Fruit fly (Drosophila melanogaster) whole organism, embryonic: ENCODE data around the gene dlg1.

Experiments
- Antp ChIP-seq: fragments of 200-800 bp; sonication (Bioruptor generic); optimal IDR thresholded peaks from 3 replicates; lab custom pipeline; 2016; ENCODE audit warnings: missing biosample characterization, missing genetic modification characterization
- Atf6 ChIP-seq: fragments of 200-800 bp; sonication (Bioruptor generic); IDR thresholded peaks from 2 replicates; pipeline ENCODE4 v1.3.6; 2022; ENCODE audit warnings: missing biosample characterization, missing genetic modification characterization
- Blimp-1 ChIP-seq: fragments of 200-800 bp; sonication (Bioruptor generic); optimal IDR thresholded peaks from 3 replicates; lab custom pipeline; 2018; ENCODE audit warnings: missing biosample characterization, missing genetic modification characterization, mild to moderate bottlenecking, moderate library complexity, missing genetic modification reagents
- CG1024 ChIP-seq: fragments of 200-800 bp; sonication (Bioruptor generic); IDR thresholded peaks from 2 replicates; pipeline ENCODE4 v1.3.6; 2022; ENCODE audit warnings: missing biosample characterization, missing genetic modification characterization
- CG10366 ChIP-seq: fragments of 200-800 bp; sonication (Bioruptor generic); IDR thresholded peaks from 2 replicates; pipeline ENCODE4 v1.3.6; 2022; ENCODE audit warnings: missing biosample characterization, missing genetic modification characterization
- CG11723 ChIP-seq: fragments of 200-800 bp; sonication (Bioruptor generic); optimal IDR thresholded peaks from 2 replicates; lab custom pipeline; 2017; ENCODE audit warnings: missing biosample characterization, mild to moderate bottlenecking, missing genetic modification characterization
- CG12155 ChIP-seq: fragments of 200-800 bp; sonication (Bioruptor generic); optimal IDR thresholded peaks from 3 replicates; lab custom pipeline; 2016; ENCODE audit warnings: missing biosample characterization, missing genetic modification characterization
- CG1603 ChIP-seq: fragments of 200-800 bp; sonication (Bioruptor generic); optimal IDR thresholded peaks from 2 replicates; lab custom pipeline; 2019; ENCODE audit warnings: missing biosample characterization, mild to moderate bottlenecking, missing genetic modification characterization, moderate library complexity
- CG18476 ChIP-seq: fragments of 200-800 bp; sonication (Bioruptor generic); optimal IDR thresholded peaks from 2 replicates; lab custom pipeline; 2016; ENCODE audit warnings: missing biosample characterization, mild to moderate bottlenecking, missing genetic modification characterization
- CG2889 ChIP-seq: fragments of 200-800 bp; sonication (Bioruptor generic); IDR thresholded peaks from 3 replicates; pipeline ENCODE4 v1.3.6; 2022; ENCODE audit warnings: missing biosample characterization, missing genetic modification characterization
- CG31224 ChIP-seq: fragments of 200-800 bp; sonication (Bioruptor generic); IDR thresholded peaks from 2 replicates; pipeline ENCODE4 v1.3.6; 2022; ENCODE audit warnings: missing biosample characterization, missing genetic modification characterization
- CG3281 ChIP-seq: fragments of 200-800 bp; sonication (Bioruptor generic); optimal IDR thresholded peaks from 3 replicates; lab custom pipeline; 2017; ENCODE audit warnings: missing biosample characterization, mild to moderate bottlenecking, missing genetic modification characterization
- CG3847 ChIP-seq: fragments of 200-800 bp; sonication (Bioruptor generic); IDR thresholded peaks from 2 replicates; pipeline ENCODE4 v1.3.6; 2022; ENCODE audit warnings: missing biosample characterization, missing genetic modification characterization
- CG3995 ChIP-seq: fragments of 200-800 bp; sonication (Bioruptor generic); optimal IDR thresholded peaks from 3 replicates; lab custom pipeline; 2016; ENCODE audit warnings: missing biosample characterization, missing genetic modification characterization
- CG43689 ChIP-seq: fragments of 200-800 bp; sonication (Bioruptor generic); IDR thresholded peaks from 2 replicates; pipeline ENCODE4 v1.3.6; 2022; ENCODE audit warnings: missing biosample characterization, missing genetic modification characterization
- CG6654 ChIP-seq: fragments of 200-800 bp; sonication (Bioruptor generic); optimal IDR thresholded peaks from 2 replicates; lab custom pipeline; 2017; ENCODE audit warnings: missing biosample characterization, mild to moderate bottlenecking, missing genetic modification characterization
- CG6683 ChIP-seq: fragments of 200-800 bp; sonication (Bioruptor generic); optimal IDR thresholded peaks from 2 replicates; lab custom pipeline; 2017; ENCODE audit warnings: missing biosample characterization, mild to moderate bottlenecking, missing genetic modification characterization, missing genetic modification reagents
- CG6689 ChIP-seq: fragments of 200-800 bp; sonication (Bioruptor generic); IDR thresholded peaks from 2 replicates; pipeline ENCODE4 v1.3.6; 2022; ENCODE audit warnings: missing biosample characterization, missing genetic modification characterization
- CG7745 ChIP-seq: fragments of 200-800 bp; sonication (Bioruptor generic); optimal IDR thresholded peaks from 2 replicates; lab custom pipeline; 2018; ENCODE audit warnings: missing biosample characterization, mild to moderate bottlenecking, missing genetic modification characterization, moderate library complexity
- CG8089 ChIP-seq: fragments of 200-800 bp; sonication (Bioruptor generic); optimal IDR thresholded peaks from 3 replicates; lab custom pipeline; 2016; ENCODE audit warnings: missing biosample characterization, missing genetic modification characterization
- CG9215 ChIP-seq: fragments of 200-800 bp; sonication (Bioruptor generic); IDR thresholded peaks from 2 replicates; pipeline ENCODE4 v1.3.6; 2022; ENCODE audit warnings: missing biosample characterization, missing genetic modification characterization
- CG9932 ChIP-seq: fragments of 200-800 bp; sonication (Bioruptor generic); IDR thresholded peaks from 2 replicates; pipeline ENCODE4 v1.3.6; 2022; ENCODE audit warnings: missing biosample characterization, missing genetic modification characterization
- D ChIP-seq, 2 experiments: fragments of 200-800 bp in 1 of 2; fragments of >200 bp in 1 of 2; sonication (Bioruptor generic) in 1 of 2; optimal IDR thresholded peaks; 2 replicates in 1 of 2; 3 replicates in 1 of 2; lab custom pipeline; 2017; ENCODE audit warnings: mild to moderate bottlenecking in 1 of 2, missing biosample characterization in 1 of 2, missing genetic modification characterization in 1 of 2, missing genetic modification reagents in 1 of 2
- D19B ChIP-seq: fragments of 200-800 bp; sonication (Bioruptor generic); optimal IDR thresholded peaks from 2 replicates; lab custom pipeline; 2017; ENCODE audit warnings: missing biosample characterization, mild to moderate bottlenecking, missing genetic modification characterization
- Deaf1 ChIP-seq: fragments of 200-800 bp; optimal IDR thresholded peaks from 3 replicates; lab custom pipeline; 2019; ENCODE audit warnings: missing biosample characterization, mild to moderate bottlenecking, missing genetic modification characterization, moderate library complexity
- Fer3 ChIP-seq: fragments of 200-800 bp; sonication (Bioruptor generic); optimal IDR thresholded peaks from 2 replicates; lab custom pipeline; 2018; ENCODE audit warnings: missing biosample characterization, mild to moderate bottlenecking, missing genetic modification characterization, moderate library complexity
- Gug ChIP-seq: fragments of 200-800 bp; sonication (Bioruptor generic); IDR thresholded peaks from 4 replicates; pipeline ENCODE4 v1.3.6; 2022; ENCODE audit warnings: missing biosample characterization, missing genetic modification characterization
- Hr3 ChIP-seq: fragments of 200-800 bp; sonication (Bioruptor generic); optimal IDR thresholded peaks from 3 replicates; lab custom pipeline; 2016; ENCODE audit warnings: missing biosample characterization, missing genetic modification characterization
- Neu2 ChIP-seq: fragments of 200-800 bp; sonication (Bioruptor generic); optimal IDR thresholded peaks from 3 replicates; lab custom pipeline; 2016; ENCODE audit warnings: missing biosample characterization, missing genetic modification characterization, borderline replicate concordance
- Nf-YA ChIP-seq: fragments of 200-800 bp; sonication (Bioruptor generic); IDR thresholded peaks from 2 replicates; pipeline ENCODE4 v1.3.6; 2022; ENCODE audit warnings: missing biosample characterization, missing genetic modification characterization
- NfI ChIP-seq: fragments of 200-800 bp; sonication (Bioruptor generic); optimal IDR thresholded peaks from 3 replicates; lab custom pipeline; 2018; ENCODE audit warnings: missing biosample characterization, mild to moderate bottlenecking, missing genetic modification characterization, moderate library complexity
- Trl ChIP-seq, 3 experiments: fragments of >200 bp in 2 of 3; fragments of 200-800 bp in 1 of 3; sonication (Bioruptor generic) in 1 of 3; optimal IDR thresholded peaks; 2 replicates in 1 of 3; 3 replicates in 2 of 3; lab custom pipeline; 2016 to 2017; ENCODE audit warnings: missing biosample characterization in 1 of 3, missing genetic modification characterization in 1 of 3
- ase ChIP-seq: fragments of 200-800 bp; sonication (Bioruptor generic); IDR thresholded peaks from 3 replicates; pipeline ENCODE4 v1.3.6; 2022; ENCODE audit warnings: missing biosample characterization, missing genetic modification characterization
- bab2 ChIP-seq: fragments of 200-800 bp; sonication (Bioruptor generic); optimal IDR thresholded peaks from 2 replicates; lab custom pipeline; 2016; ENCODE audit warnings: missing biosample characterization, missing genetic modification characterization
- cg ChIP-seq: fragments of 200-800 bp; sonication (Bioruptor generic); optimal IDR thresholded peaks from 3 replicates; lab custom pipeline; 2019; ENCODE audit warnings: missing biosample characterization, mild to moderate bottlenecking, missing genetic modification characterization, moderate library complexity
- chm ChIP-seq: fragments of 200-800 bp; sonication (Bioruptor generic); IDR thresholded peaks from 2 replicates; pipeline ENCODE4 v1.3.6; 2022; ENCODE audit warnings: missing biosample characterization, missing genetic modification characterization
- croc ChIP-seq: fragments of 200-800 bp; sonication (Bioruptor generic); conservative IDR thresholded peaks from 3 replicates; pipeline ENCODE4 v1.3.6; 2022; ENCODE audit warnings: missing biosample characterization, missing genetic modification characterization
- dimm ChIP-seq: fragments of 200-800 bp; sonication (Bioruptor generic); IDR thresholded peaks from 2 replicates; pipeline ENCODE4 v1.3.6; 2022; ENCODE audit warnings: missing biosample characterization, missing genetic modification characterization
- en ChIP-seq: fragments of 200-800 bp; sonication (Bioruptor generic); optimal IDR thresholded peaks from 2 replicates; lab custom pipeline; 2016; ENCODE audit warnings: missing biosample characterization, missing genetic modification characterization
- grau ChIP-seq: fragments of 200-800 bp; optimal IDR thresholded peaks from 3 replicates; lab custom pipeline; 2019; ENCODE audit warnings: missing biosample characterization, mild to moderate bottlenecking, missing genetic modification characterization, moderate library complexity
- h ChIP-seq: fragments of >200 bp; optimal IDR thresholded peaks from 2 replicates; lab custom pipeline; 2017
- hkb ChIP-seq, 2 experiments: fragments of 200-800 bp in 1 of 2; fragments of >200 bp in 1 of 2; sonication (Bioruptor generic) in 1 of 2; IDR thresholded peaks in 1 of 2; optimal IDR thresholded peaks in 1 of 2; 2 replicates each; pipeline versions ENCODE4 v1.3.6 to Lab custom; 2017 to 2022; ENCODE audit warnings: missing biosample characterization in 1 of 2, missing genetic modification characterization in 1 of 2
- jing ChIP-seq: fragments of 200-800 bp; sonication (Bioruptor generic); optimal IDR thresholded peaks from 2 replicates; lab custom pipeline; 2018; ENCODE audit warnings: missing biosample characterization, mild to moderate bottlenecking, missing genetic modification characterization
- klu ChIP-seq: fragments of 200-800 bp; sonication (Bioruptor generic); IDR thresholded peaks from 2 replicates; pipeline ENCODE4 v1.3.6; 2022; ENCODE audit warnings: missing biosample characterization, missing genetic modification characterization
- nerfin-1 ChIP-seq: fragments of 200-800 bp; sonication (Bioruptor generic); optimal IDR thresholded peaks from 3 replicates; lab custom pipeline; 2019; ENCODE audit warnings: missing biosample characterization, mild to moderate bottlenecking, missing genetic modification characterization, moderate library complexity
- onecut ChIP-seq: fragments of 200-800 bp; sonication (Bioruptor generic); IDR thresholded peaks from 2 replicates; pipeline ENCODE4 v1.3.6; 2022; ENCODE audit warnings: missing biosample characterization, missing genetic modification characterization
- pho ChIP-seq: fragments of 200-800 bp; sonication (Bioruptor generic); optimal IDR thresholded peaks from 2 replicates; lab custom pipeline; 2016; ENCODE audit warnings: missing biosample characterization, missing genetic modification characterization
- seq ChIP-seq: fragments of 200-800 bp; sonication (Bioruptor generic); IDR thresholded peaks from 2 replicates; pipeline ENCODE4 v1.3.6; 2022; ENCODE audit warnings: missing biosample characterization, missing genetic modification characterization
- trem ChIP-seq: fragments of 200-800 bp; optimal IDR thresholded peaks from 3 replicates; lab custom pipeline; 2019; ENCODE audit warnings: missing biosample characterization, mild to moderate bottlenecking, missing genetic modification characterization, moderate library complexity
- yki ChIP-seq: fragments of >200 bp; optimal IDR thresholded peaks from 3 replicates; lab custom pipeline; 2018
- z ChIP-seq: fragments of 200-800 bp; sonication (Bioruptor generic); IDR thresholded peaks from 3 replicates; pipeline ENCODE4 v1.3.6; 2022; ENCODE audit warnings: missing biosample characterization, missing genetic modification characterization
- zfh1 ChIP-seq: fragments of 200-800 bp; sonication (Bioruptor generic); IDR thresholded peaks from 3 replicates; pipeline ENCODE4 v1.3.6; 2022; ENCODE audit warnings: missing biosample characterization, missing genetic modification characterization

Gene dlg1

DNA sequence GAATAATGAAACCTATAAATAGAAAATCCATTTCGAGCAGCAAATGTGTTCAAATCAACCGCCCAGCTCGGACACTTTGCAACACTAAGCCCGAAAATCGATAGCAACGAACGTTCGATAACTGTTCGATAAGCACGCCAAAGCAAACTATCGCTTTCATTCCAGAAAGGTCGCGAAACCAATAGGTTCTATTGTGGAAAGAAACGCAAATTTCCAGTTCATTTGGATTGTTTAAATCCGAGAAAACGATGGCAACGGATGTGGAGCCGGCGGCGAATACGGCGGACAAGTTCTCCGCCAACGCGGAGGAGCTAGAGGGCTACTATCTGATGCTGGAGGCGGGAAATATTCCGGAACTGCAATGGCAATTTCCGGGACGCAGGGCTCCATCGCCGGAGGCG, 10.4 kb upstream of the dlg1 start, which contains the start of gene Pa1 (continued):
- TF ChIP-seq croc (no peak), CG12155 (GFP tag; lab: Kevin White, UChicago) (no peak), CG1603 (tag; lab: Kevin White, UChicago) (no peak), CG3847 (GFP tag; lab: Robert Waterston, UW) (0 out of 2 replicates have a peak, but pooled peaks have one; percentile 22), ase (GFP tag; lab: Robert Waterston, UW) (no peak), klu (GFP tag; lab: Robert Waterston, UW) (no peak), CG3995 (GFP tag; lab: Kevin White, UChicago) (no peak), Trl (optimal IDR thresholded peaks at IDR 0.05; lab: Kevin White, UChicago) (no peak), Trl (GFP tag; optimal IDR thresholded peaks at IDR 0.05; lab: Kevin White, UChicago) (no peak), CG8089 (GFP tag; lab: Kevin White, UChicago) (no peak), dimm (GFP tag; lab: Robert Waterston, UW) (no peak), zfh1 (GFP tag; lab: Robert Waterston, UW) (no peak), Atf6 (GFP tag; lab: Robert Waterston, UW) (no peak), jing (GFP tag; lab: Kevin White, UChicago) (no peak), CG10366 (GFP tag; lab: Robert Waterston, UW) (no peak), Nf-YA (no peak), CG18476 (GFP tag; lab: Kevin White, UChicago) (no peak), bab2 (GFP tag; lab: Kevin White, UChicago) (no peak), nerfin-1 (tag; lab: Kevin White, UChicago) (no peak), Antp (GFP tag; lab: Kevin White, UChicago) (no peak), CG6654 (GFP tag; lab: Kevin White, UChicago) (no peak), CG2889 (no peak), trem (tag; lab: Kevin White, UChicago) (peak; percentile 12), Hr3 (GFP tag; lab: Kevin White, UChicago) (no peak), hkb (optimal IDR thresholded peaks at IDR 0.05; lab: Kevin White, UChicago) (no peak), hkb (GFP tag; IDR thresholded peaks at IDR 0.05; lab: Robert Waterston, UW) (no peak), CG7745 (tag; lab: Kevin White, UChicago) (no peak), CG11723 (GFP tag; lab: Kevin White, UChicago) (no peak), Blimp-1 (GFP tag; lab: Kevin White, UChicago) (no peak), CG3281 (GFP tag; lab: Kevin White, UChicago) (no peak), h (lab: Kevin White, UChicago) (no peak), yki (no peak), chm (GFP tag; lab: Robert Waterston, UW) (0 out of 2 replicates have a peak, but pooled peaks have one; percentile 12), NfI (no peak), en (GFP tag; lab: Kevin White, UChicago) (no peak), CG43689 (no peak), Neu2 (GFP tag; lab: Kevin White, UChicago) (no peak), D (optimal IDR thresholded peaks at IDR 0.05; lab: Kevin White, UChicago) (no peak), D (GFP tag; optimal IDR thresholded peaks at IDR 0.05; lab: Kevin White, UChicago) (no peak), CG9215 (no peak), CG6689 (GFP tag; lab: Robert Waterston, UW) (no peak), grau (tag; lab: Kevin White, UChicago) (no peak), CG31224 (GFP tag; lab: Robert Waterston, UW) (no peak), Gug (GFP tag; lab: Robert Waterston, UW) (no peak), CG1024 (GFP tag; lab: Robert Waterston, UW) (no peak), D19B (GFP tag; lab: Kevin White, UChicago) (no peak), CG6683 (GFP tag; lab: Kevin White, UChicago) (no peak), z (GFP tag; lab: Robert Waterston, UW) (no peak), CG9932 (GFP tag; lab: Robert Waterston, UW) (0 out of 2 replicates have a peak, but pooled peaks have one; percentile 26), onecut (GFP tag; lab: Robert Waterston, UW) (no peak), seq (GFP tag; lab: Robert Waterston, UW) (no peak), Deaf1 (tag; lab: Kevin White, UChicago) (no peak), Fer3 (tag; lab: Kevin White, UChicago) (no peak), pho (GFP tag; lab: Kevin White, UChicago) (no peak), cg (GFP tag; lab: Kevin White, UChicago) (no peak)
